Fruit fly (Drosophila melanogaster) whole organism, embryonic: ENCODE measurements around the gene uncNacbeta.

Experiments
- Ada2b ChIP-seq: fragments of 200-800 bp; sonication (Bioruptor generic); IDR thresholded peaks from 2 replicates; pipeline ENCODE4 v1.3.6; 2022; ENCODE audit warnings: missing biosample characterization, missing genetic modification characterization
- Atf-2 ChIP-seq: fragments of 200-800 bp; sonication (Bioruptor generic); optimal IDR thresholded peaks from 2 replicates; lab custom pipeline; 2016; ENCODE audit warnings: missing biosample characterization, missing genetic modification characterization
- Atf6 ChIP-seq: fragments of 200-800 bp; sonication (Bioruptor generic); IDR thresholded peaks from 2 replicates; pipeline ENCODE4 v1.3.6; 2022; ENCODE audit warnings: missing biosample characterization, missing genetic modification characterization
- B-H2 ChIP-seq: fragments of 200-800 bp; sonication (Bioruptor generic); optimal IDR thresholded peaks from 2 replicates; lab custom pipeline; 2018; ENCODE audit warnings: missing biosample characterization, mild to moderate bottlenecking, missing genetic modification characterization
- Blimp-1 ChIP-seq: fragments of 200-800 bp; sonication (Bioruptor generic); optimal IDR thresholded peaks from 3 replicates; lab custom pipeline; 2018; ENCODE audit warnings: missing biosample characterization, missing genetic modification characterization, mild to moderate bottlenecking, moderate library complexity, missing genetic modification reagents
- CG10543 ChIP-seq: fragments of 200-800 bp; sonication (Bioruptor generic); optimal IDR thresholded peaks from 3 replicates; lab custom pipeline; 2017; ENCODE audit warnings: missing biosample characterization, mild to moderate bottlenecking, missing genetic modification characterization, moderate library complexity
- CG13424 ChIP-seq: fragments of 200-800 bp; sonication (Bioruptor generic); optimal IDR thresholded peaks from 2 replicates; lab custom pipeline; 2019; ENCODE audit warnings: missing biosample characterization, mild to moderate bottlenecking, missing genetic modification characterization, moderate library complexity
- CG1529 ChIP-seq: fragments of 200-800 bp; sonication (Bioruptor generic); optimal IDR thresholded peaks from 3 replicates; lab custom pipeline; 2018; ENCODE audit warnings: missing biosample characterization, missing genetic modification characterization
- CG15514 ChIP-seq: fragments of 200-800 bp; sonication (Bioruptor generic); optimal IDR thresholded peaks from 3 replicates; lab custom pipeline; 2017; ENCODE audit warnings: missing biosample characterization, missing genetic modification characterization, mild to moderate bottlenecking, moderate library complexity, missing genetic modification reagents
- CG16813 ChIP-seq: fragments of 200-800 bp; sonication (Bioruptor generic); IDR thresholded peaks from 3 replicates; pipeline ENCODE4 v1.3.6; 2022; ENCODE audit warnings: missing biosample characterization, missing genetic modification characterization; ENCODE audit not compliant: partially characterized antibody
- CG17359 ChIP-seq: fragments of 200-800 bp; sonication (Bioruptor generic); optimal IDR thresholded peaks from 3 replicates; lab custom pipeline; 2018; ENCODE audit warnings: missing biosample characterization, mild to moderate bottlenecking, missing genetic modification characterization, moderate library complexity
- CG17612 ChIP-seq: fragments of 200-800 bp; sonication (Bioruptor generic); IDR thresholded peaks from 2 replicates; pipeline ENCODE4 v1.3.6; 2022; ENCODE audit warnings: missing biosample characterization, missing genetic modification characterization
- CG17802 ChIP-seq: fragments of 200-800 bp; sonication (Bioruptor generic); optimal IDR thresholded peaks from 2 replicates; lab custom pipeline; 2018; ENCODE audit warnings: missing biosample characterization, mild to moderate bottlenecking, missing genetic modification characterization, moderate library complexity
- CG18011 ChIP-seq: fragments of 200-800 bp; sonication (Bioruptor generic); optimal IDR thresholded peaks from 2 replicates; lab custom pipeline; 2017; ENCODE audit warnings: missing biosample characterization, missing genetic modification characterization, mild to moderate bottlenecking, moderate library complexity, missing genotype
- CG18476 ChIP-seq: fragments of 200-800 bp; sonication (Bioruptor generic); optimal IDR thresholded peaks from 2 replicates; lab custom pipeline; 2016; ENCODE audit warnings: missing biosample characterization, mild to moderate bottlenecking, missing genetic modification characterization
- CG2678 ChIP-seq: fragments of 200-800 bp; sonication (Bioruptor generic); optimal IDR thresholded peaks from 3 replicates; lab custom pipeline; 2019; ENCODE audit warnings: missing biosample characterization, mild to moderate bottlenecking, missing genetic modification characterization, moderate library complexity
- CG2875 ChIP-seq: fragments of 200-800 bp; sonication (Bioruptor generic); optimal IDR thresholded peaks from 2 replicates; lab custom pipeline; 2017; ENCODE audit warnings: missing biosample characterization, mild to moderate bottlenecking, missing genetic modification characterization, missing genetic modification reagents
- CG31441 ChIP-seq: fragments of 200-800 bp; sonication (Bioruptor generic); IDR thresholded peaks from 2 replicates; pipeline ENCODE4 v1.3.6; 2022; ENCODE audit warnings: missing biosample characterization, missing genetic modification characterization
- CG43689 ChIP-seq: fragments of 200-800 bp; sonication (Bioruptor generic); IDR thresholded peaks from 2 replicates; pipeline ENCODE4 v1.3.6; 2022; ENCODE audit warnings: missing biosample characterization, missing genetic modification characterization
- CG6683 ChIP-seq: fragments of 200-800 bp; sonication (Bioruptor generic); optimal IDR thresholded peaks from 2 replicates; lab custom pipeline; 2017; ENCODE audit warnings: missing biosample characterization, mild to moderate bottlenecking, missing genetic modification characterization, missing genetic modification reagents
- CG6813 ChIP-seq: fragments of 200-800 bp; sonication (Bioruptor generic); optimal IDR thresholded peaks from 2 replicates; lab custom pipeline; 2017; ENCODE audit warnings: missing biosample characterization, missing genetic modification characterization, mild to moderate bottlenecking, moderate library complexity, missing genetic modification reagents
- CG7271 ChIP-seq: fragments of 200-800 bp; sonication (Bioruptor generic); optimal IDR thresholded peaks from 2 replicates; lab custom pipeline; 2018; ENCODE audit warnings: missing biosample characterization, mild to moderate bottlenecking, missing genetic modification characterization, moderate library complexity
- CG7786 ChIP-seq: fragments of 200-800 bp; sonication (Bioruptor generic); optimal IDR thresholded peaks from 2 replicates; lab custom pipeline; 2016; ENCODE audit warnings: missing biosample characterization, missing genetic modification characterization
- CG8290 ChIP-seq, 3 experiments: fragments of 200-800 bp; sonication (Bioruptor generic); optimal IDR thresholded peaks; 2 replicates each; lab custom pipeline; 2016 to 2019; ENCODE audit warnings: missing biosample characterization in 3 of 3, missing genetic modification characterization in 3 of 3, mild to moderate bottlenecking in 2 of 3, moderate library complexity in 1 of 3
- Dp ChIP-seq: fragments of 200-800 bp; sonication (Bioruptor generic); optimal IDR thresholded peaks from 2 replicates; lab custom pipeline; 2018; ENCODE audit warnings: missing biosample characterization, mild to moderate bottlenecking, missing genetic modification characterization, moderate library complexity
- E2f1 ChIP-seq: fragments of 200-800 bp; sonication (Bioruptor generic); IDR thresholded peaks from 2 replicates; pipeline ENCODE4 v1.3.6; 2022; ENCODE audit warnings: missing biosample characterization, missing genetic modification characterization
- Fer1 ChIP-seq: fragments of 200-800 bp; sonication (Bioruptor generic); optimal IDR thresholded peaks from 2 replicates; lab custom pipeline; 2017; ENCODE audit warnings: missing biosample characterization, mild to moderate bottlenecking, missing genetic modification characterization
- Hmr ChIP-seq: fragments of 200-800 bp; sonication (Bioruptor generic); optimal IDR thresholded peaks from 3 replicates; lab custom pipeline; 2017; ENCODE audit warnings: mild to moderate bottlenecking, missing biosample characterization, missing genetic modification reagents, missing genetic modification characterization
- Hr39 ChIP-seq: fragments of >200 bp; optimal IDR thresholded peaks from 2 replicates; lab custom pipeline; 2017
- Meics ChIP-seq: fragments of 200-800 bp; sonication (Bioruptor generic); optimal IDR thresholded peaks from 2 replicates; lab custom pipeline; 2017; ENCODE audit warnings: missing biosample characterization, mild to moderate bottlenecking, missing genetic modification characterization
- NfI ChIP-seq: fragments of 200-800 bp; sonication (Bioruptor generic); optimal IDR thresholded peaks from 3 replicates; lab custom pipeline; 2018; ENCODE audit warnings: missing biosample characterization, mild to moderate bottlenecking, missing genetic modification characterization, moderate library complexity
- Opbp ChIP-seq: fragments of 200-800 bp; sonication (Bioruptor generic); IDR thresholded peaks from 3 replicates; pipeline ENCODE4 v1.3.6; 2022; ENCODE audit warnings: missing biosample characterization, missing genetic modification characterization; ENCODE audit not compliant: partially characterized antibody
- Ravus ChIP-seq: fragments of 200-800 bp; sonication (Bioruptor generic); IDR thresholded peaks from 2 replicates; pipeline ENCODE4 v1.3.6; 2022; ENCODE audit warnings: missing biosample characterization, missing genetic modification characterization
- ase ChIP-seq: fragments of 200-800 bp; sonication (Bioruptor generic); IDR thresholded peaks from 3 replicates; pipeline ENCODE4 v1.3.6; 2022; ENCODE audit warnings: missing biosample characterization, missing genetic modification characterization
- bab2 ChIP-seq: fragments of 200-800 bp; sonication (Bioruptor generic); optimal IDR thresholded peaks from 2 replicates; lab custom pipeline; 2016; ENCODE audit warnings: missing biosample characterization, missing genetic modification characterization
- cad ChIP-seq: fragments of >200 bp; optimal IDR thresholded peaks from 2 replicates; lab custom pipeline; 2017; ENCODE audit warnings: missing biosample characterization, missing genetic modification characterization
- corto ChIP-seq: fragments of 200-800 bp; sonication (Bioruptor generic); optimal IDR thresholded peaks from 2 replicates; lab custom pipeline; 2016; ENCODE audit warnings: missing biosample characterization, mild to moderate bottlenecking, missing genetic modification characterization, moderate library complexity
- cwo ChIP-seq: fragments of 200-800 bp; sonication (Bioruptor generic); optimal IDR thresholded peaks from 3 replicates; lab custom pipeline; 2017; ENCODE audit warnings: missing biosample characterization, missing genetic modification characterization, mild to moderate bottlenecking, moderate library complexity, missing genetic modification reagents
- fru ChIP-seq: fragments of >200 bp; optimal IDR thresholded peaks from 2 replicates; lab custom pipeline; 2017
- gcm2 ChIP-seq: fragments of 200-800 bp; sonication (Bioruptor generic); optimal IDR thresholded peaks from 2 replicates; lab custom pipeline; 2016; ENCODE audit warnings: missing biosample characterization, missing genetic modification characterization
- grau ChIP-seq: fragments of 200-800 bp; optimal IDR thresholded peaks from 3 replicates; lab custom pipeline; 2019; ENCODE audit warnings: missing biosample characterization, mild to moderate bottlenecking, missing genetic modification characterization, moderate library complexity
- mld ChIP-seq: fragments of 200-800 bp; sonication (Bioruptor generic); IDR thresholded peaks from 3 replicates; pipeline ENCODE4 v1.3.6; 2022; ENCODE audit warnings: missing biosample characterization, missing genetic modification characterization; ENCODE audit not compliant: partially characterized antibody
- nmo ChIP-seq: fragments of 200-800 bp; sonication (Bioruptor generic); optimal IDR thresholded peaks from 2 replicates; lab custom pipeline; 2018; ENCODE audit warnings: missing biosample characterization, mild to moderate bottlenecking, missing genetic modification characterization, moderate library complexity
- nom ChIP-seq: fragments of 200-800 bp; sonication (Bioruptor generic); optimal IDR thresholded peaks from 2 replicates; lab custom pipeline; 2017; ENCODE audit warnings: missing biosample characterization, missing genetic modification characterization, mild to moderate bottlenecking, moderate library complexity, missing genetic modification reagents
- psq ChIP-seq: fragments of 200-800 bp; sonication (Bioruptor generic); optimal IDR thresholded peaks from 2 replicates; lab custom pipeline; 2017; ENCODE audit warnings: missing biosample characterization, missing genetic modification characterization
- pzg ChIP-seq: fragments of 200-800 bp; sonication (Bioruptor generic); optimal IDR thresholded peaks from 3 replicates; lab custom pipeline; 2018; ENCODE audit warnings: missing biosample characterization, mild to moderate bottlenecking, missing genetic modification characterization, moderate library complexity
- slbo ChIP-seq: fragments of 200-800 bp; sonication (Bioruptor generic); IDR thresholded peaks from 2 replicates; pipeline ENCODE4 v1.3.6; 2022; ENCODE audit warnings: missing biosample characterization, missing genetic modification characterization
- twi ChIP-seq: fragments of 200-800 bp; optimal IDR thresholded peaks from 2 replicates; lab custom pipeline; 2019; ENCODE audit warnings: missing biosample characterization, mild to moderate bottlenecking, missing genetic modification characterization, moderate library complexity
- wek ChIP-seq: fragments of 200-800 bp; sonication (Bioruptor generic); optimal IDR thresholded peaks from 3 replicates; lab custom pipeline; 2018; ENCODE audit warnings: missing biosample characterization, mild to moderate bottlenecking, missing genetic modification characterization, moderate library complexity
- yki ChIP-seq: fragments of >200 bp; optimal IDR thresholded peaks from 3 replicates; lab custom pipeline; 2018

The uncNacbeta gene

dm6 chr2L:602439-602879, 38.8 kb upstream of the uncNacbeta start, which contains the start of gene CG13689 (continued):
- peak; percentile 48; the same call in 1 of the 3 replicates for TF ChIP-seq ase (GFP tag; lab: Robert Waterston, UW)
- peak; percentile 37 for TF ChIP-seq twi (tag; lab: Kevin White, UChicago)
- no peak for TF ChIP-seq nom (GFP tag; lab: Kevin White, UChicago)
- TF ChIP-seq Ada2b (GFP tag; lab: Robert Waterston, UW): no peak
- no peak for TF ChIP-seq CG17612 (GFP tag; lab: Robert Waterston, UW)
- TF ChIP-seq CG16813 (GFP tag; lab: Robert Waterston, UW): no peak
- TF ChIP-seq NfI (GFP tag; lab: Kevin White, UChicago): peak; percentile 60
- TF ChIP-seq Dp: peak; percentile 28
- peak; percentile 52 for TF ChIP-seq grau (tag; lab: Kevin White, UChicago)
- no peak for TF ChIP-seq Atf-2 (GFP tag; lab: Kevin White, UChicago)
- TF ChIP-seq fru (lab: Kevin White, UChicago): no peak
- TF ChIP-seq CG7786 (GFP tag; lab: Kevin White, UChicago): no peak
- TF ChIP-seq CG18476 (GFP tag; lab: Kevin White, UChicago): peak; percentile 29
- no peak for TF ChIP-seq corto (GFP tag; lab: Kevin White, UChicago)
- TF ChIP-seq CG10543: no peak
- TF ChIP-seq psq: no peak
- TF ChIP-seq Atf6 (GFP tag; lab: Robert Waterston, UW): no peak
- TF ChIP-seq Opbp (GFP tag; lab: Robert Waterston, UW): peak; percentile 41; the same call in 1 of the 3 replicates
- peak; percentile 57 for TF ChIP-seq E2f1
- TF ChIP-seq wek: no peak
- no peak for TF ChIP-seq CG43689 (GFP tag; lab: Robert Waterston, UW)
- peak; percentile 56 for TF ChIP-seq CG17359
- no peak for TF ChIP-seq CG7271 (tag; lab: Kevin White, UChicago)
- TF ChIP-seq CG6683 (GFP tag; lab: Kevin White, UChicago): no peak
- no peak for TF ChIP-seq Fer1
- no peak for TF ChIP-seq cad (GFP tag; lab: Kevin White, UChicago)
- peak; percentile 32 for TF ChIP-seq pzg (GFP tag; lab: Kevin White, UChicago)
- TF ChIP-seq CG2678 (tag; lab: Kevin White, UChicago): no peak
- TF ChIP-seq CG15514 (GFP tag; lab: Kevin White, UChicago): peak; percentile 70
- TF ChIP-seq CG6813 (GFP tag; lab: Kevin White, UChicago): no peak
- peak; percentile 57 for TF ChIP-seq Hmr (GFP tag; lab: Kevin White, UChicago)
- TF ChIP-seq cwo (GFP tag; lab: Kevin White, UChicago): no peak
- no peak for TF ChIP-seq CG1529
- peak; percentile 82 for TF ChIP-seq slbo (GFP tag; lab: Robert Waterston, UW)
- TF ChIP-seq CG31441: peak; percentile 53
- no peak for TF ChIP-seq Hr39 (lab: Kevin White, UChicago)
- peak; percentile 41 for TF ChIP-seq nmo (GFP tag; lab: Kevin White, UChicago)
- TF ChIP-seq gcm2: no peak
- peak; percentile 39 for TF ChIP-seq CG13424 (tag; lab: Kevin White, UChicago)
- TF ChIP-seq CG17802: no peak
- peak; percentile 52 for TF ChIP-seq Meics (GFP tag; lab: Kevin White, UChicago)
- peak; percentile 49 for TF ChIP-seq CG8290 (GFP tag; optimal IDR thresholded peaks at IDR 0.05; lab: Kevin White, UChicago)
- no peak for TF ChIP-seq CG8290 (tag; optimal IDR thresholded peaks at IDR 0.05; lab: Kevin White, UChicago)
- TF ChIP-seq CG18011 (GFP tag; lab: Kevin White, UChicago): no peak
- no peak for TF ChIP-seq B-H2 (GFP tag; lab: Kevin White, UChicago)
- TF ChIP-seq Blimp-1 (GFP tag; lab: Kevin White, UChicago): no peak
- TF ChIP-seq bab2 (GFP tag; lab: Kevin White, UChicago): peak; percentile 46
- TF ChIP-seq mld (GFP tag; lab: Robert Waterston, UW): no peak
- no peak for TF ChIP-seq CG2875 (GFP tag; lab: Kevin White, UChicago)
- TF ChIP-seq yki (lab: Kevin White, UChicago): no peak
- TF ChIP-seq Ravus (GFP tag; lab: Robert Waterston, UW): no peak
